Worm (Caenorhabditis elegans) whole organism, L2 larva: ENCODE measurements around the gene vab-9.

Experiments
- C34F6.9 ChIP-seq: fragments of 150-350 bp; optimal IDR thresholded peaks from 2 replicates; lab custom pipeline; 2014; ENCODE audit warnings: missing biosample characterization, missing genetic modification characterization
- F13H6.1 ChIP-seq: sonication (generic microtip); optimal IDR thresholded peaks from 2 replicates; lab custom pipeline; 2016; ENCODE audit warnings: missing genetic modification characterization, missing compliant biosample characterization
- R02D3.7 ChIP-seq: fragments of 150-350 bp; optimal IDR thresholded peaks from 2 replicates; lab custom pipeline; 2014; ENCODE audit warnings: missing biosample characterization, missing genetic modification characterization
- Y55F3AM.14 ChIP-seq: fragments of 200-800 bp; sonication (Bioruptor generic); optimal IDR thresholded peaks from 2 replicates; lab custom pipeline; 2018; ENCODE audit warnings: mild to moderate bottlenecking, missing genetic modification characterization, missing compliant biosample characterization
- aly-2 ChIP-seq: fragments of 150-350 bp; optimal IDR thresholded peaks from 2 replicates; lab custom pipeline; 2014; ENCODE audit warnings: missing biosample characterization, missing genetic modification characterization
- ama-1 ChIP-seq: fragments of 150-350 bp; optimal IDR thresholded peaks from 2 replicates; lab custom pipeline; 2018; ENCODE audit warnings: inconsistent platforms
- ceh-16 ChIP-seq: fragments of 150-350 bp; optimal IDR thresholded peaks from 2 replicates; lab custom pipeline; 2014; ENCODE audit warnings: missing biosample characterization, missing genetic modification characterization
- ceh-82 ChIP-seq: fragments of 150-350 bp; optimal IDR thresholded peaks from 2 replicates; lab custom pipeline; 2014; ENCODE audit warnings: missing biosample characterization, missing genetic modification characterization
- crh-2 ChIP-seq: sonication (generic microtip); optimal IDR thresholded peaks from 2 replicates; lab custom pipeline; 2017; ENCODE audit warnings: missing biosample characterization, missing genetic modification characterization
- dmd-4 ChIP-seq: sonication (generic microtip); optimal IDR thresholded peaks from 2 replicates; lab custom pipeline; 2017; ENCODE audit warnings: missing biosample characterization, missing genetic modification characterization
- egl-27 ChIP-seq: sonication (generic microtip); optimal IDR thresholded peaks from 3 replicates; lab custom pipeline; 2017; ENCODE audit warnings: missing biosample characterization, missing genetic modification reagents, missing genetic modification characterization
- elt-1 ChIP-seq: fragments of 150-350 bp; optimal IDR thresholded peaks from 2 replicates; lab custom pipeline; 2014; ENCODE audit warnings: missing biosample characterization, missing genetic modification characterization
- elt-3 ChIP-seq: sonication (generic microtip); optimal IDR thresholded peaks from 2 replicates; lab custom pipeline; 2017; ENCODE audit warnings: missing biosample characterization, missing genetic modification characterization
- fos-1 ChIP-seq: fragments of 150-350 bp; optimal IDR thresholded peaks from 2 replicates; lab custom pipeline; 2014; ENCODE audit warnings: missing biosample characterization, missing genetic modification characterization
- gmeb-1 ChIP-seq: fragments of 150-350 bp; optimal IDR thresholded peaks from 2 replicates; lab custom pipeline; 2014; ENCODE audit warnings: missing biosample characterization, missing genetic modification characterization
- lin-13 ChIP-seq: fragments of 150-350 bp; optimal IDR thresholded peaks from 2 replicates; lab custom pipeline; 2014; ENCODE audit warnings: missing biosample characterization, missing genetic modification reagents, missing genetic modification characterization
- lin-39 ChIP-seq: fragments of 150-350 bp; optimal IDR thresholded peaks from 2 replicates; lab custom pipeline; 2014; ENCODE audit warnings: missing biosample characterization, missing genetic modification reagents, missing genetic modification characterization
- lsy-2 ChIP-seq, 2 experiments: fragments of 150-350 bp in 1 of 2; sonication (generic microtip) in 1 of 2; optimal IDR thresholded peaks; 2 replicates each; lab custom pipeline; 2014 to 2017; ENCODE audit warnings: missing biosample characterization in 2 of 2, missing genetic modification characterization in 2 of 2
- mab-5 ChIP-seq: fragments of 150-350 bp; optimal IDR thresholded peaks from 2 replicates; lab custom pipeline; 2014; ENCODE audit warnings: missing biosample characterization, missing genetic modification characterization
- mbf-1 ChIP-seq: sonication (generic microtip); optimal IDR thresholded peaks from 2 replicates; lab custom pipeline; 2017; ENCODE audit warnings: missing biosample characterization, missing genetic modification characterization
- nhr-10 ChIP-seq: sonication (generic microtip); optimal IDR thresholded peaks from 2 replicates; lab custom pipeline; 2017; ENCODE audit warnings: missing biosample characterization, missing genetic modification characterization
- nhr-11 ChIP-seq: fragments of 150-350 bp; optimal IDR thresholded peaks from 2 replicates; lab custom pipeline; 2014; ENCODE audit warnings: missing biosample characterization, missing genetic modification characterization
- nhr-12 ChIP-seq: fragments of 150-350 bp; optimal IDR thresholded peaks from 2 replicates; lab custom pipeline; 2014; ENCODE audit warnings: missing biosample characterization, missing genetic modification characterization
- nhr-129 ChIP-seq: fragments of 150-350 bp; optimal IDR thresholded peaks from 2 replicates; lab custom pipeline; 2014; ENCODE audit warnings: missing biosample characterization, missing genetic modification characterization
- nhr-23 ChIP-seq: fragments of 150-350 bp; optimal IDR thresholded peaks from 2 replicates; lab custom pipeline; 2014; ENCODE audit warnings: missing biosample characterization, missing genetic modification reagents, missing genetic modification characterization
- nhr-25 ChIP-seq: fragments of 150-350 bp; sonication (generic microtip); optimal IDR thresholded peaks from 3 replicates; lab custom pipeline; 2014; ENCODE audit warnings: missing biosample characterization, missing genetic modification characterization
- nhr-6 ChIP-seq: fragments of 150-350 bp; optimal IDR thresholded peaks from 2 replicates; lab custom pipeline; 2014; ENCODE audit warnings: missing biosample characterization, missing genetic modification characterization
- nhr-77 ChIP-seq: fragments of 150-350 bp; optimal IDR thresholded peaks from 2 replicates; lab custom pipeline; 2014; ENCODE audit warnings: missing biosample characterization, missing genetic modification characterization
- peb-1 ChIP-seq: fragments of 150-350 bp; optimal IDR thresholded peaks from 2 replicates; lab custom pipeline; 2014; ENCODE audit warnings: missing biosample characterization, missing genetic modification characterization
- skn-1 ChIP-seq: sonication (generic microtip); optimal IDR thresholded peaks from 2 replicates; lab custom pipeline; 2017; ENCODE audit warnings: missing biosample characterization, missing genetic modification characterization
- sma-3 ChIP-seq: sonication (generic microtip); optimal IDR thresholded peaks from 2 replicates; lab custom pipeline; 2016; ENCODE audit warnings: missing genetic modification reagents, missing genetic modification characterization, missing compliant biosample characterization
- sma-9 ChIP-seq, 2 experiments: fragments of 150-350 bp in 1 of 2; sonication (generic microtip) in 1 of 2; optimal IDR thresholded peaks; 2 replicates each; lab custom pipeline; 2014 to 2016; ENCODE audit warnings: missing genetic modification characterization in 2 of 2, mild to moderate bottlenecking in 1 of 2, missing biosample characterization in 1 of 2, missing compliant biosample characterization in 1 of 2, missing genetic modification reagents in 1 of 2, moderate library complexity in 1 of 2
- snpc-4 ChIP-seq: fragments of 150-350 bp; optimal IDR thresholded peaks from 2 replicates; lab custom pipeline; 2014; ENCODE audit warnings: missing biosample characterization, missing genetic modification characterization
- unc-39 ChIP-seq: fragments of 150-350 bp; optimal IDR thresholded peaks from 2 replicates; lab custom pipeline; 2014; ENCODE audit warnings: missing biosample characterization, missing genetic modification characterization
- unc-62 ChIP-seq: fragments of 150-350 bp; optimal IDR thresholded peaks from 2 replicates; lab custom pipeline; 2014; ENCODE audit warnings: missing biosample characterization, missing genetic modification reagents, missing genetic modification characterization
- zag-1 ChIP-seq: fragments of 150-350 bp; optimal IDR thresholded peaks from 2 replicates; lab custom pipeline; 2014; ENCODE audit warnings: missing biosample characterization, missing genetic modification characterization
- ztf-11 ChIP-seq: sonication (generic microtip); optimal IDR thresholded peaks from 2 replicates; lab custom pipeline; 2017; ENCODE audit warnings: missing biosample characterization, missing genetic modification characterization

vab-9 gene

DNA sequence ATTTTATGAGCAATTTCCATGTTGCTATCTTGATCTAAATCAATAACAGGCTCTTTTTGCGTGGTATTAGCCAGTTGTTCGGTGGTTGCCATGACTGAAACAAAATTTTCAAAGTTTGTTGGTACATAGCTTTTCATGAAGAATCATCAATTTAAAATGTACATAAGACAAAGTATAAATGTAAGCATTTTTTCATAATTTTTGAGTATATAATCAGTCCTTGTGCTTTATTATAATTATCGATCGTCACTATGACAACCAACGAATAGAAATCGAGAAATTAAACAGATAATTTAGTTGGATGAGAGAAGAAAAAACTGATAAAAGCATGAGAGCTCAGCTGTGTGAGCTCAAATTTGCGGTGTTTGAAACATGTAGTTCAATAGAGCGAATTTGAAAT is 15.6 kb downstream of the vab-9 start, which contains the start of gene T22C8.3:
Gene T22C8.3, minus strand, starts transcription at position 101 of the 400 bp plus-strand sequence.
- TF ChIP-seq nhr-23 (no peak), sma-9 (GFP tag; optimal IDR thresholded peaks at IDR 0.05; lab: Kevin White, UChicago) (no peak), sma-9 (tag; optimal IDR thresholded peaks at IDR 0.05; lab: Kevin White, UChicago) (no peak), egl-27 (tag; lab: Kevin White, UChicago) (no peak), nhr-11 (tag; lab: Kevin White, UChicago) (no peak), nhr-25 (tag; lab: Kevin White, UChicago) (no peak), lin-13 (GFP tag; lab: Kevin White, UChicago) (no peak), ama-1 (lab: Kevin White, UChicago) (no peak), nhr-12 (tag; lab: Kevin White, UChicago) (no peak), mab-5 (no peak), aly-2 (tag; lab: Kevin White, UChicago) (no peak), peb-1 (tag; lab: Kevin White, UChicago) (no peak), gmeb-1 (tag; lab: Kevin White, UChicago) (no peak), elt-3 (tag; lab: Kevin White, UChicago) (no peak), R02D3.7 (tag; lab: Kevin White, UChicago) (no peak), unc-62 (no peak), F13H6.1 (tag; lab: Kevin White, UChicago) (no peak), sma-3 (no peak)

DNA sequence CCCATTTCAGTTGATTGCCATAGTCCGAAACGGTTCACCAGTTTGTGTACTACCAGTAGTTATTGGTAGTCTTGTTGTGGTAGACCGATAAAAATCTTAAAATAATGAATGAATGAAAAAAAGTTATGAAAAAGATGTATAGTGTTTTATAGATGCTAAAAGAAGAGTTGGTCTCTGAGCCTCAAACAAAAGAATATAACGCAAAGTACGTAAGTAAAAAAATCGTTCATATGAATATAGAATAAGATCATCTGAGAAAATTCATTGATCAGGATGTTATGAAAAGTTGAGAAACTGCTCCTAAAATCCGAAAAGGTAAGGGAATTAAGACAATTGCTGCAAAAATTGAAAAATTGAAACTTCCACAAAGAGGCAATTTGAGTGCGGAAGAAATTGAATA is 20.0 kb downstream of the vab-9 start, which contains the start of gene chhy-1:
Gene chhy-1, minus strand, starts transcription at position 101 of the 400 bp plus-strand sequence.
- TF ChIP-seq nhr-23 (no peak), ztf-11 (tag; lab: Kevin White, UChicago) (no peak), peb-1 (tag; lab: Kevin White, UChicago) (no peak), aly-2 (tag; lab: Kevin White, UChicago) (no peak), lin-39 (tag; lab: Kevin White, UChicago) (no peak), elt-3 (tag; lab: Kevin White, UChicago) (no peak), gmeb-1 (tag; lab: Kevin White, UChicago) (no peak), nhr-10 (tag; lab: Kevin White, UChicago) (no peak), C34F6.9 (tag; lab: Kevin White, UChicago) (no peak), lsy-2 (tag; optimal IDR thresholded peaks at IDR 0.05; lab: Kevin White, UChicago) (no peak), mab-5 (no peak), elt-1 (tag; lab: Kevin White, UChicago) (no peak), zag-1 (tag; lab: Kevin White, UChicago) (no peak), R02D3.7 (tag; lab: Kevin White, UChicago) (no peak)
- TF ChIP-seq, all 48 proteins: peak for 0

ce11 chrII:8616155-8616554 is 21.4 kb downstream of the vab-9 start:
- no peak for TF ChIP-seq mbf-1 (tag; lab: Kevin White, UChicago)
- TF ChIP-seq skn-1: no peak
- TF ChIP-seq, all 48 proteins: peak for 0

ce11 chrII:8612470-8612869 is 25.0 kb downstream of the vab-9 start, which contains the start of gene T22C8.1:
T22C8.1 (plus strand) TSS chrII:8612770.
- TF ChIP-seq nhr-6 (tag; lab: Kevin White, UChicago): no peak
- TF ChIP-seq Y55F3AM.14 (GFP tag; lab: Kevin White, UChicago): no peak
- no peak for TF ChIP-seq nhr-11 (tag; lab: Kevin White, UChicago)
- TF ChIP-seq unc-39 (tag; lab: Kevin White, UChicago): no peak
- no peak for TF ChIP-seq nhr-129 (tag; lab: Kevin White, UChicago)

ce11 chrII:8611330-8611729 is 26.2 kb downstream of the vab-9 start:
- TF ChIP-seq ztf-11 (tag; lab: Kevin White, UChicago) (no peak), snpc-4 (no peak), dmd-4 (tag; lab: Kevin White, UChicago) (no peak), ceh-82 (tag; lab: Kevin White, UChicago) (no peak), nhr-77 (tag; lab: Kevin White, UChicago) (no peak), nhr-25 (tag; lab: Kevin White, UChicago) (no peak), unc-62 (no peak), ceh-16 (tag; lab: Kevin White, UChicago) (no peak), crh-2 (tag; lab: Kevin White, UChicago) (no peak), egl-27 (tag; lab: Kevin White, UChicago) (no peak), lsy-2 (tag; optimal IDR thresholded peaks at IDR 0.05; lab: Kevin White, UChicago) (no peak), skn-1 (no peak), peb-1 (tag; lab: Kevin White, UChicago) (no peak), nhr-129 (tag; lab: Kevin White, UChicago) (no peak), unc-39 (tag; lab: Kevin White, UChicago) (no peak), F13H6.1 (tag; lab: Kevin White, UChicago) (no peak), Y55F3AM.14 (GFP tag; lab: Kevin White, UChicago) (no peak), gmeb-1 (tag; lab: Kevin White, UChicago) (no peak), fos-1 (no peak)
